Fruit fly (Drosophila melanogaster) whole organism: Measurements from ENCODE around the gene wuho.

Experiments used
- pan ChIP-seq: fragments of >200 bp; optimal IDR thresholded peaks from 2 replicates; lab custom pipeline; 2017
- psq ChIP-seq: fragments of >200 bp; optimal IDR thresholded peaks from 2 replicates; lab custom pipeline; 2017
- usp ChIP-seq: fragments of >200 bp; optimal IDR thresholded peaks from 2 replicates; lab custom pipeline; 2017; ENCODE audit warnings: missing biosample characterization, missing genetic modification characterization, mixed read lengths

DNA sequence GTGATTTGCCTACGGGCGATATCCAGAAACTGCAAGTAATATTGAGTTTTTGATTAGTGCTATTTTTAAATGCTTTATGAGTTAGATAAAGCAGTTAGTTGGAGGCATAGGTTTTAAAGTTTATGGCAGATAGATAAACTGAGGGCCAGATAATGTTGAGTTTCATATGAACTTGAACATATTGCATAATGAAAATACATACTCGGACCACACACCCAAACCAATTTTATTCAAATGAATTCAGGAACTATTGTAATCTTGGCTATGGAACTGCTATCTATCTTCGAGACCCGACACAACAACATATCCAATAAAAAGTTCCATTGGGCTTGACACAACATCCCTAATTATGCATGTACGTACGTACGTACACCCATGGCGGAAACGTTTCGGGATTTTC, 28.2 kb upstream of the wuho start:
- TF ChIP-seq usp (GFP tag; lab: Kevin White, UChicago), result no peak
- no peak for TF ChIP-seq psq (lab: Kevin White, UChicago)
- TF ChIP-seq pan (lab: Kevin White, UChicago), result no peak
